Fruit fly (Drosophila melanogaster) whole organism, larva: Measurements from ENCODE around the gene CG3164.

ENCODE experiments used
- noc ChIP-seq: fragments of 200-800 bp; sonication (Bioruptor generic); optimal IDR thresholded peaks from 3 replicates; lab custom pipeline; 2019; ENCODE audit warnings: missing biosample characterization, mild to moderate bottlenecking, missing genetic modification characterization, moderate library complexity

The CG3164 gene

DNA sequence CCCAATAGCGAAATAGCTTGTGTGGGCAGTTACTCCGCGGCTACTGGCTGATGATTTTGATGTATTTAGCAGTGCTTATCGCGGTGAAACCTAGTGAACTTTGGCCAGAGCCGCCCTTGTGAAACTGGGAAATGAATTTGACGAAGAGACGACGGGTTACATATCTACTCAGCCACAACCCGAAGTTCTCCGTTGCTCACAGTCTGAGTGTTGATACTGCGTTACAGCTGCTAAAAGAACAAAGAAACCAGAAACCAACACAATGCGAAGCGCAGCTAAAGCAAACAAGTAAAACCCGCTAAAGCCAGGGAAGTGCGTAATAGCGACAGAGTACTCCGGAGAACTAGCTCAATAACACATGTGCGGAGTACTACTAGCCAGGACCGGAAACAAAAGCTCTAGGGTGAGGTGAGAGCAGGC, 2.3 kb downstream of the CG3164 start:
- no peak for TF ChIP-seq noc (tag; lab: Kevin White, UChicago)

- TF ChIP-seq noc (tag; lab: Kevin White, UChicago) = peak; percentile 36
These were observed 5.0 kb downstream of the CG3164 start for dm6 chr2L:125364-126252.

- no peak for TF ChIP-seq noc (tag; lab: Kevin White, UChicago)
These were observed 7.6 kb downstream of the CG3164 start for dm6 chr2L:123007-123327.

dm6 chr2L:122167-123006, 8.2 kb downstream of the CG3164 start:
- no peak for TF ChIP-seq noc (tag; lab: Kevin White, UChicago)

- no peak for TF ChIP-seq noc (tag; lab: Kevin White, UChicago)
These were observed 9.1 kb downstream of the CG3164 start, which contains the start of gene CG4822 for dm6 chr2L:121456-121831. TSS of gene CG4822 (minus strand) at chr2L:121754.

DNA sequence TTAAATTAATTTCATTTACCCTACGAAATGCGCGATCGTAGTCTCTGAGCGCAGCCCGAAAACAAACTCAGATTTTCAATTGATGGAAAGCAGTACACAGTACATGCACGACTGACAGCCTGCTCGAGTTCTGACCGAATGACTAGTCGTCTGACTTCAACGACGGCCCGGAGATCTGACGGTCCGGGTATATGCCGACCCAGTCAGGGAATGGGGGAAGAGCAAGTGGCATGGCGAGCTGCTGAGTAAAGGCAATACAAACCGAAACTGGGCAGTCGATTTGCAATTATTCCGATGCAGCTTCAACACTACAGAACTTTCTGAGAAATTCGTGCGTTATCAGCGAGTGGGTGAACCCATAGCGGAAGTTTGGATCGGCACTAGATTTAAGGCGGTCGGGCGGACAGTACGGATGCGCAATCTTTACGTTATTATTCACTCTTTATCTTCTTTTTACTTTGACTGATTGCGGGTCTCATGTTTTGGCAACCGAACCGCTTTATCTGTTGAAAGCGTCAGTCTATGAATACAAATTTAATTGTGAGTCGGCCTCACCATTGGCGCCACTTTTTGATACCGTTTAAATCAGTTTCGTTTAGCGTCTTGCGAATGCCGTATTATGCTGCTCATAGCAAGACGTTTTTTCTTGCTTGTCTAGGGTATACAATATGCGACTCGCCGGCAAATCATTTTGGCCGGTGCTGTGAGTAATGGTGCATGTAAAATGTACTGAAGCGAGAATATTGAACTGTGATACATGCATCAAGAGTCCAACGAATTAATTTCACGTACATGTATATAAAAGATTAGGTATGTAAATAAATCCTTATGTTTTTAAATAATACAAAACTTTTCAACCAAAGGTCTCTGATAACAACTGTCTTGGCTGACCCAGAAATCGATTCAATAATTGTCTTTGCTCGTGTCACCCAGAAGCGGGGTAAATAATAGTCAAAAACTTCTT, 9.8 kb downstream of the CG3164 start:
- TF ChIP-seq noc (tag; lab: Kevin White, UChicago) = peak; percentile 27

DNA sequence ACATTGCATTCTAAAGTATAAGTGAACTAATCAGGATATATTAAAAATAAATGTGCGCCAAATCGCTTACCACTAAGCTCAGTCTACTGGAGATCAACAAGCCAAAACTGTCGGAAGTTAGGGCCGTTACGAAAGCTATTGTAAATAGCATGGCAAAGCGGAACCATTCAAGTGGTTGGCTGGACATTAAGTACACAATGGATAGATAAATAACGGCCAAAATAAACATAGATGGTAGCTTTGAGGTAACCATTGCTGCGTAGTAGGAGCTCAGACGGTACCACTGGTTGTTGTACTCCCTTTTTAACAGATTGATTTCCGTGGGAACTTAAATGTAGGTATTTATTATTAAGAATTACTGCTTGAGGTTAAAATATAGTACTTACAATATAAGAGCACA, 12.8 kb downstream of the CG3164 start:
- no peak for TF ChIP-seq noc (tag; lab: Kevin White, UChicago)

DNA sequence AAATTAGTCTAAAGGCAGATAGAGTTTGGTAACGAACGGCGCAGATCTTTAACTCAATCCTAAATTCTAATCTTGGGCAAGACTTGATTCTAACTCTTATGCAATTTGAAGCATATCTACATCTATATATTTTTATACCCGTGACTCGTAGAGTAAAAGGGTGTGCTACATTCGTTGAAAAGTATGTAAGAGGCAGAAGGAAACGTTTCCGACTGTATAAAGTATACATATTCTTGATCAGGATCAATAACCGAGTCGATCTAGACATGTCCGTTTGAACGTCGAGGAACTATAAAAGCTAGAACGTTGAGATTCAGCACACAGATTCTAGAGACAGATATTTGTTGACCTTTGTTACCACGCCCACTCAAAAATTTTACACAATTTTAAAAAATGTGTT, 14.2 kb downstream of the CG3164 start, which contains the start of gene CG13694:
TSS of gene CG13694 (minus strand) at position 101 of the 400 bp plus-strand sequence.
- TF ChIP-seq noc (tag; lab: Kevin White, UChicago) = no peak

- TF ChIP-seq noc (tag; lab: Kevin White, UChicago) = no peak
These were observed 16.2 kb downstream of the CG3164 start, which contains the start of gene ND-15 for dm6 chr2L:114429-114828. TSS of gene ND-15 (plus strand) at chr2L:114726.

DNA sequence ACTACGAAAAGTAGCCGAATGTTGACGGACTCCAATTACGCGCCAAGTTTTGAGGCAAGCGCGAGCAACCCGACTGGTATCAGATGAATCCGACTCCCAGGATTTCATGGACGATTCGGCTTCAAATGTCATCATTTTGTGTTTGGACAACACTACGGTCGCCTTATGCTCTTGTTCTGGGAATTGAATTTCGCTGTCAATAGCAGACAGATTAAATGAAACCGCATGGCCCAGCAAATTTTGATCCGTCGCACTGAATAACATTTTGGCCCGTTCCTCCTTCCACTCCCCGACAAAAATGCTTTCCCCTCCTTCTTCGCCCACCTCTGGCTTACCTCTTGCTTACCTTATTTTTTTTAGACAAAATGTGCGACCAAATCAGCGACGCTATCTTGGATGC, 20.5 kb downstream of the CG3164 start:
- TF ChIP-seq noc (tag; lab: Kevin White, UChicago) = no peak

DNA sequence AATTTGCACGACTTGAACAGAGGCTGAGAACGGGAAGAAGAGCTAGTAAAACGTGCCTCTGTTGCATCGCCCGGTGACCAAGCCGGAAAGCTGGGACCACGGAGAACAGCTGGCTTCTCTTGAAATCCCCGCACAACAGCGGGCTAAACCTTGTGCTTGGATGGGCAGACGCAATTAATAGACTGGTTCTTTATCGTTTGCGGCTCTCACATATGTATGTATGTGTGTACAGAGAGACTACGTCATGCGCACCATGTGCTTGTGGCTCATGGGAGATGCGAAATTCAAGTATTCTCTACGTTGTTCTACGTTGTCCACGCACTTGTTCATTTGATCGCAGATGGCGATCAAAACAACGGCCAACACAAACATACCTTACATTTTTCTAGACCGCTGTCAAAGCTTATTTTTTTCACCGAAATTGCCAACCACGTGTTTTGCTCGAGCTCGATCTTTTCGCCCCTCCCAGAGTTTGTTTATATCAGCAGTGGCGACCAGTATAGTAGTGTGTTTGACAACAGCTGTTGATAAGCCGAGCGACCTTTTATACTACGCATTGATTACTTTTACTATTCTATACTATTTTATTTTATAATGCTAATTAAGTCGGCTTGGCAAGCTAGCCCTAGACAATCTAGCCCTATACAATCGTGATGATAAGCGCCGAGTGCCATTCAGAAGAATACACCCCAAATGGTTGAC, 21.3 kb downstream of the CG3164 start:
- peak; percentile 24 for TF ChIP-seq noc (tag; lab: Kevin White, UChicago)

DNA sequence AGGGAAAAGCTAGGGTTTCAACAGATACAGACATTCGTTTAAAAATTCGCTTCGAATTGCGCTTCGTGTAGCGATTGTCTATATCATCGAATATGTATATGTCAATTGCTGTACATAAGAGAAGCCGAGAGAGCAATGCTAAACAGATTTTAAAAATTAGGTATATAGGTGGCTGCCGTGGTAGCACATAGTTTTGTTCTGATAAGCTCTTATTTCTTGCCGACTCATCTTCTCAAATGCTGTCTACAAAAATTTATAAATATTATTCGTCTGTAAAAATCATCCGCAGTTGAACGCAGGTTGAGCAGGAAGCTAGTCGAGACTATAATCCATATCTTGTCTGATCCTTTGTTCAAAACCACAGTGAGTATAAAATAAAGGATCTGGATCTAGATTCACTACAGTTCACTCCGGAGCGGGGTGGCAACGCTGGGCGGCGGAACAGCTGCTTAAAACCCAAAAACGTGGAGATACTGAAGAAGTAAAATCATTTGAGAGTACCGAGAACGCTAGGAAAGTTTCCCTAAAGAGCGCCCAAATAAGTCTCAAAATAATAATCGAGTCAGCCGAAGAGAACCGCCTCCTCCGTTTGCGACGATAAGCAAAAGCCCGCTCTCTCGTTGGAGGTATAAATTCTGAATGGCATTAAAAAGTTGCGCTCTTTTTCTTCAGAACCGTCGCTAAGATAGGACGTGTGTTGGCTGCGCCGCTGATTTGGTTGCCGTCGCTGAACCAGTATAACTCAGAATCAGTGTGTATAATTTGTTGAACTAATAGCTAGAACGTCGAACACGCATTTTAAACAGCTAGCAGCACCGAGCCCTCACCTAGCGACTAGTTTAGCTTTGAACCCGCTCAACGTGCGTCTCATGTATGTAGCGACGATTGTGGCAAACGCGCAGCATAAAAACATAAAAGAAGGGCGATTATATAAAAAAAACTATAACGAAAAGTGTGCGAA, 22.8 kb downstream of the CG3164 start:
- TF ChIP-seq noc (tag; lab: Kevin White, UChicago) = no peak

dm6 chr2L:107032-107431, 23.6 kb downstream of the CG3164 start:
- no peak for TF ChIP-seq noc (tag; lab: Kevin White, UChicago)
